Worm (Caenorhabditis elegans) whole organism, late embryonic: ENCODE measurements around the gene srbc-30.

Experiments used
- dve-1 ChIP-seq: sonication (generic microtip); optimal IDR thresholded peaks from 2 replicates; lab custom pipeline; 2017; ENCODE audit warnings: antibody characterized with exemption, mild to moderate bottlenecking, missing genetic modification characterization, missing compliant biosample characterization
- elt-2 ChIP-seq: sonication (generic microtip); optimal IDR thresholded peaks from 2 replicates; lab custom pipeline; 2016; ENCODE audit warnings: missing genetic modification reagents, missing genetic modification characterization, missing compliant biosample characterization
- nhr-11 ChIP-seq: fragments of 150-350 bp; optimal IDR thresholded peaks from 2 replicates; lab custom pipeline; 2014; ENCODE audit warnings: missing biosample characterization, missing genetic modification characterization
- sox-4 ChIP-seq: sonication (generic microtip); optimal IDR thresholded peaks from 2 replicates; lab custom pipeline; 2017; ENCODE audit warnings: mild to moderate bottlenecking, missing genetic modification characterization, inconsistent platforms, missing compliant biosample characterization

- TF ChIP-seq elt-2 (no peak), dve-1 (tag; lab: Kevin White, UChicago) (no peak), sox-4 (tag; lab: Kevin White, UChicago) (no peak), nhr-11 (tag; lab: Kevin White, UChicago) (no peak)
Measured at ce11 chrV:3450351-3450750, 29.9 kb downstream of the srbc-30 start.
